Worm (Caenorhabditis elegans): ENCODE results near the gene cyb-3.

- TF ChIP-seq fkh-10 (GFP tag; optimal IDR thresholded peaks at IDR 0.05) (no peak), ceh-30 (tag; optimal IDR thresholded peaks at IDR 0.05) (no peak), nhr-11 (tag; optimal IDR thresholded peaks at IDR 0.05) (no peak), nhr-232 (tag; optimal IDR thresholded peaks at IDR 0.05) (no peak)
These were observed 49.9 kb downstream of the cyb-3 start, which contains the start of gene srh-239 for ce11 chrV:15445437-15445836.
